Worm (Caenorhabditis elegans): ENCODE results near the gene K02E7.4.
A peak's percentile ranks its signal among the peaks of the same experiment; 100 is the strongest.
"Not testable (repeated sequence)": the region's sequence is repeated elsewhere in the genome, so short reads cannot be mapped to it uniquely, and the experiment has no call there.

K02E7.4 gene

DNA sequence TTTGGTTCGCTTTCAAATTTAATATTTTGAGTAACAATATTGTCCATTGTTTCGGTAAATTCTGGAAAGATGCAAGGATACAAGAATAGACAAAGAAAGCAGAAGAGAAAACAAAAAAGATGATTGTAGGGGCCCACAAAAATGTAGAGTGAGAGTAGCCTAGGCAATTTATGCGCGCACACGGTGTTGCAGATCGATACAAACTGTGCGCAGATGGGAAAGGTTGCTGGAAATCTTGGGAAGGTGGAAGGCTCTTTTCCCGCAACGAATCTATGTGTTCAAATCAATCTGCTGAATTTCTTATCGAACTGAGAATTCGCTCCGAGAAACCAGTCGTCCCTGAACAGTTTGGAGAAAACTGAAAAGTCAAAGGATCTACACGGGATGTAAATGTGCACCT is 11.5 kb upstream of the K02E7.4 start, which contains the start of gene btb-10:
btb-10 (minus strand) TSS at position 101 of the 400 bp plus-strand sequence.
- TF ChIP-seq ama-1 (optimal IDR thresholded peaks at IDR 0.05); nhr-25 (tag; optimal IDR thresholded peaks at IDR 0.05); peb-1 (tag; optimal IDR thresholded peaks at IDR 0.05): not testable (repeated sequence)

DNA sequence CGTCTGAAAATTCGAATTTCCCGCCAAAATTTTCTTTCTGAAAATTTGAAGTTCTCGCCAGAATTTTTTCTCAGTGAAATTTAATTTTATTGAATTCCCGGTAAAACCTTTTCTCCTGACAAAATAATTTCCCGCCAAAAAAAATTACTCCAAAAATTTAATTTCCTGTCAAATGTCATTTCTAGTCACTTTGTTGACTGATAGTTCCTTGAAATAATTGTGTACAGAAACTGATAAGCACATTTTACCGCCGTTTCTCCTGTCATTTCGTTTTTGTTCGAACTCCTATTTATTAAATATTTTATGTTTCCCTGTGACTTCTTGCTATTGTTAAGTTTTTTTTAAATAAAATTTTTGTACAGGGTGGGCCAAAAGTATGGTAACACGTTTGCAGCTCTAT is 8.3 kb upstream of the K02E7.4 start:
- no peak for TF ChIP-seq nhr-23 (tag; optimal IDR thresholded peaks at IDR 0.05)
- TF ChIP-seq fos-1 (tag; optimal IDR thresholded peaks at IDR 0.05) = peak; percentile 12

DNA sequence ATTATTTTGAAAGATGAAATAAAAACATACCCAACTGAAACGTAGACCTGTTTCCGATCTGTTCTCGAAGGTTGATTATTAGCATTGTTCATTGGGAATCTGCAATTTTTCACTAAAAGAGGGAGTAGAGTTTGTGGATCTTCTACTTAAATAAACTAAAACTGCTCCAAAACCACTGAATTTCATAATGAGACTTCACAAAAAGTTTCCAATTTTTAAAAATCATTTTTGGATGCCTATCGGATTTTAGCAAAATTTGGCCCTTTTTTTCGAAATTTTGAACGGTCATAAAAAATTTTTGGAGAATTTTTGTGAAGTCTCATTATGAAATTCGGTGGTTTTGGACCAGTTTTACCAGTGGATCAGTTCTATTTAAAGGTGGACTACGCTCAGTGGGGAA is 5.3 kb upstream of the K02E7.4 start, which contains the start of gene K02E7.10:
K02E7.10 (minus strand) TSS at position 101 of the 400 bp plus-strand sequence.
- TF ChIP-seq mbf-1 (tag; optimal IDR thresholded peaks at IDR 0.05) (no peak), lin-13 (GFP tag; optimal IDR thresholded peaks at IDR 0.05) (no peak), nhr-6 (tag; optimal IDR thresholded peaks at IDR 0.05) (no peak), unc-39 (tag; optimal IDR thresholded peaks at IDR 0.05) (no peak), fos-1 (tag; optimal IDR thresholded peaks at IDR 0.05) (no peak), blmp-1 (tag; optimal IDR thresholded peaks at IDR 0.05; ENCODE audit: insufficient read depth) (no peak), ZK546.5 (tag; optimal IDR thresholded peaks at IDR 0.05) (no peak), skn-1 (tag; optimal IDR thresholded peaks at IDR 0.05) (no peak), ama-1 (optimal IDR thresholded peaks at IDR 0.05) (no peak), unc-62 (GFP tag; optimal IDR thresholded peaks at IDR 0.05) (no peak), sma-3 (GFP tag; optimal IDR thresholded peaks at IDR 0.05) (no peak), nhr-11 (tag; optimal IDR thresholded peaks at IDR 0.05) (no peak), F13H6.1 (tag; optimal IDR thresholded peaks at IDR 0.05) (no peak), elt-3 (tag; optimal IDR thresholded peaks at IDR 0.05) (no peak), egl-27 (tag; optimal IDR thresholded peaks at IDR 0.05) (no peak)

DNA sequence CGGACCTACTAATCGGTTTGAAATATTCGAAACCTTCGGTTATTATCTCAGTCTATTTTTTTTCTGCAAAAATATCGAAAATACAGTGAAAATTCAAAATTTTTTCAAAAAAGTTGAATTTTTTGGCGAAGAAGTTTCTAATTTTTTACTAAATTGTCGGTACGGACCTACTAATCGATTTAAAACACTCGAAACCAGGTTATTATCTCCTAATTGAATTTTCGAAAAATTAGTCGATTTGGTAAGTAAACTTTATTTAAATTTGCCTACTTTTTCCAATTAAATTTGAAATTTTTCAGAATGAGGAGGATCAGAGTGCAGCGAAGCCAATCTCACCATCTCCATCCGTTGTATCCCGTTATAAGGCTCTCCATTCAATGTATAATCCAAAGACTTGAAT is 1.3 kb upstream of the K02E7.4 start, which contains the start of gene K02E7.12:
K02E7.12 (plus strand) TSS at position 301 of the 400 bp plus-strand sequence.
- TF ChIP-seq dmd-4 (tag; optimal IDR thresholded peaks at IDR 0.05) (no peak), peb-1 (tag; optimal IDR thresholded peaks at IDR 0.05) (no peak), mdl-1 (tag; optimal IDR thresholded peaks at IDR 0.05) (no peak), zag-1 (tag; optimal IDR thresholded peaks at IDR 0.05) (no peak), sma-3 (GFP tag; optimal IDR thresholded peaks at IDR 0.05) (no peak), ZK546.5 (tag; optimal IDR thresholded peaks at IDR 0.05) (no peak), C34F6.9 (tag; optimal IDR thresholded peaks at IDR 0.05) (no peak), nhr-11 (tag; optimal IDR thresholded peaks at IDR 0.05) (no peak), ztf-11 (tag; optimal IDR thresholded peaks at IDR 0.05) (no peak), lin-39 (tag; optimal IDR thresholded peaks at IDR 0.05) (no peak), gmeb-1 (tag; optimal IDR thresholded peaks at IDR 0.05) (no peak), sem-4 (tag; optimal IDR thresholded peaks at IDR 0.05) (no peak), skn-1 (tag; optimal IDR thresholded peaks at IDR 0.05) (no peak), lin-13 (GFP tag; optimal IDR thresholded peaks at IDR 0.05) (no peak)

DNA sequence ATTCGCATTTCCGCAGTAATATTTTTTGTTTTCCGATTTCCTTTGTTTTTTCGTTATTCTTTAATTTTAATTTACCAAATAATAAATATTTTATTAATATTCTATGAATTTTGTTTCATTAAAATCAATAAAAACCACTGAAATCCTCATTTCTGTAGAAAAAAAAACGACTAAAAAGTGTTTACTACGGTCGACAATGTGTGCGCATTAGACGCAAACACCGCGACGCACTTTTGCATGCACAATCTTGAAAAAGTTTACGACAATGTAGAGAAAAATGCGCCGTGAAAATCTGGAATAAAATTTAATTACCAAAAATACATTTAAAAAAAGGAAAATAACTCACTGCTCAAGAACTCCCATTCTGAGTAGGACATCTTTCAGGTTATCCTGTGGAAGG is 774 bp upstream of the K02E7.4 start:
- TF ChIP-seq lin-39 (tag; optimal IDR thresholded peaks at IDR 0.05) (no peak), ztf-4 (tag; optimal IDR thresholded peaks at IDR 0.05) (no peak), crh-2 (tag; optimal IDR thresholded peaks at IDR 0.05) (no peak), alr-1 (tag; optimal IDR thresholded peaks at IDR 0.05) (no peak), unc-62 (GFP tag; optimal IDR thresholded peaks at IDR 0.05) (no peak), nhr-77 (tag; optimal IDR thresholded peaks at IDR 0.05) (no peak), unc-55 (GFP tag; optimal IDR thresholded peaks at IDR 0.05) (no peak), C34F6.9 (tag; optimal IDR thresholded peaks at IDR 0.05) (no peak)

DNA sequence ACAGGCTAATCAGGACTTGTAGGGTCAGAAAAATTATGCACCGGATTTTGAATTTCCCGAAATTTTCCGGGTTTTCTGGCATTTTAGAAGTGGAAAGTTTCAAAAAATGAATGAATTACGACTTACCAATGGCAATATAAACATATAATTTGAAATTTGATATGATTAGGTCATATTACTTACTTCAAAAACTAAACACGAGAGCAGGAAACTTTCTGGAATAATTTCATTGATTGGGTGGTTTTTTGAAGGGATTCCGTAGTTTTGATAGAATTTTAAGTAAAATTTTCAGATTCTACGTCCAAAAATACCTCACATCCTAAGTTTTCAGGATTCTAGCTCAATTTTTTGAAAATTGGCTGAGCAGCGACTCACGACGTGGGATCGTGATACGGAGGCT is 3.2 kb downstream of the K02E7.4 start, which contains the start of gene K02E7.11:
K02E7.11 (minus strand) TSS at position 101 of the 400 bp plus-strand sequence.
- TF ChIP-seq sma-3 (GFP tag; optimal IDR thresholded peaks at IDR 0.05) (no peak), lin-11 (tag; optimal IDR thresholded peaks at IDR 0.05) (no peak), blmp-1 (tag; optimal IDR thresholded peaks at IDR 0.05; ENCODE audit: insufficient read depth) (no peak), lin-13 (GFP tag; optimal IDR thresholded peaks at IDR 0.05) (no peak), nhr-21 (tag; optimal IDR thresholded peaks at IDR 0.05) (no peak), peb-1 (tag; optimal IDR thresholded peaks at IDR 0.05) (no peak), crh-2 (tag; optimal IDR thresholded peaks at IDR 0.05) (no peak), ceh-16 (tag; optimal IDR thresholded peaks at IDR 0.05) (no peak), nhr-11 (tag; optimal IDR thresholded peaks at IDR 0.05) (no peak), elt-3 (tag; optimal IDR thresholded peaks at IDR 0.05) (no peak), fos-1 (tag; optimal IDR thresholded peaks at IDR 0.05) (no peak), ztf-4 (tag; optimal IDR thresholded peaks at IDR 0.05) (no peak), snpc-4 (tag; optimal IDR thresholded peaks at IDR 0.05) (no peak), C34F6.9 (tag; optimal IDR thresholded peaks at IDR 0.05) (no peak), sma-9 (GFP tag; optimal IDR thresholded peaks at IDR 0.05) (no peak), sma-9 (tag; optimal IDR thresholded peaks at IDR 0.05) (no peak), R02D3.7 (tag; optimal IDR thresholded peaks at IDR 0.05) (no peak), nhr-77 (tag; optimal IDR thresholded peaks at IDR 0.05) (no peak)

All from whole organism, L2 larva.